Fruit fly (Drosophila melanogaster): ENCODE data around the gene APC7.
A peak's percentile ranks its signal among the peaks of the same experiment; 100 is the strongest.

Gene APC7

DNA sequence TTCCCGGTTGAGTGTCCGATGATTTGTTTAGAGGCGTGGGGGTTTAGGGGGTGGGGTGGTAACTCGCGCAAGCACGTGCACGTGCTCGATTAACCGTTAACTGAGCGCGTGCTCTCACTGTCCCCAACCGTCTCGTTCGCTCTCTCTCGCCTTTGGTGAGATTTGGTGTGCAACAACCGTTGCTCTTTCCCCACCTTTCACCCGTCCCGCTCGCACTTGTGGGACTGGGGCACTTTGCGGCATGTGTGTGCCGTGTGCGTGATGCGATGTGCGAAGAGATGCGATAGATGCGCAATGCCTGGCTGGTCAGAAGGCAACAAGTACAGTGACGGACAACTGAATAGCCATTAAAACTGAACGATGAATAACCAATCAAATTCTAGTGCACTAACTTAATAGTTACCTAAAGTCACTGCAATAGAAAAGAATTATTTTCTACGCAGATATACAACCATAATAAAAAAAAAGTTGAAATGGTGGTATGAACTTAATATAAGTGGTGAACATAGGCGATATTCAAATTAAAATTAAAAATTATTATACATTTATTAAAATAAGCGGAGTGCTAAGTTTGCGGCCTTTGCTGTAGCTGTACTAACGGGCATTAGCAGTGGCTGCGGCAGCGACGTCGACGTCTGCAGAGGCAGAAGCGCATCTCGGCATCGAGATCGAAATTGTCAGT lies 25.5 kb upstream of the APC7 start (continued):
- TF ChIP-seq pan (optimal IDR thresholded peaks at IDR 0.05) (no peak), pan (GFP tag; optimal IDR thresholded peaks at IDR 0.05 in 1 of 2, IDR thresholded peaks at IDR 0.05 in 1 of 2) (peak in 1 of 2 experiments; percentile 76), CG1602 (GFP tag; optimal IDR thresholded peaks at IDR 0.05) (peak; percentile 77), Bdp1 (GFP tag; optimal IDR thresholded peaks at IDR 0.05) (no peak), fd3F (GFP tag; optimal IDR thresholded peaks at IDR 0.05) (peak; percentile 65), CG6683 (GFP tag; optimal IDR thresholded peaks at IDR 0.05) (peak; percentile 74), fd102C (GFP tag; optimal IDR thresholded peaks at IDR 0.05) (no peak), CG4424 (GFP tag; optimal IDR thresholded peaks at IDR 0.05) (peak; percentile 86), Nf-YA (GFP tag; IDR thresholded peaks at IDR 0.05) (0 out of 2 replicates have a peak, but pooled peaks have one; percentile 25), chm (GFP tag; IDR thresholded peaks at IDR 0.05) (peak; percentile 62; the same call in 1 of the 2 replicates), chif (GFP tag; optimal IDR thresholded peaks at IDR 0.05) (peak in 1 of 2 experiments; percentile 69), Dbx (GFP tag; IDR thresholded peaks at IDR 0.05) (peak; percentile 64; the same call in 2 of the 3 replicates), fu2 (GFP tag; optimal IDR thresholded peaks at IDR 0.05) (no peak), wor (GFP tag; IDR thresholded peaks at IDR 0.05) (peak; percentile 80), CG12104 (GFP tag; optimal IDR thresholded peaks at IDR 0.05) (peak; percentile 77), yki (optimal IDR thresholded peaks at IDR 0.05) (no peak), CG8478 (optimal IDR thresholded peaks at IDR 0.05) (peak; percentile 60), gsb (GFP tag; IDR thresholded peaks at IDR 0.05) (no peak), ab (GFP tag; optimal IDR thresholded peaks at IDR 0.05) (no peak), C15 (GFP tag; IDR thresholded peaks at IDR 0.05) (no peak), lilli (GFP tag; optimal IDR thresholded peaks at IDR 0.05) (peak; percentile 56), ranshi (GFP tag; IDR thresholded peaks at IDR 0.05) (peak; percentile 81), vvl (GFP tag; IDR thresholded peaks at IDR 0.05) (peak; percentile 88), CG10431 (GFP tag; optimal IDR thresholded peaks at IDR 0.05) (peak; percentile 78), unc-4 (GFP tag; IDR thresholded peaks at IDR 0.05; ENCODE audit: partially characterized antibody) (no peak), Hand (GFP tag; optimal IDR thresholded peaks at IDR 0.05) (peak; percentile 62), HHEX (GFP tag; optimal IDR thresholded peaks at IDR 0.05) (peak; percentile 76), CG2116 (GFP tag; optimal IDR thresholded peaks at IDR 0.05) (peak; percentile 52), Opbp (GFP tag; IDR thresholded peaks at IDR 0.05; ENCODE audit: partially characterized antibody) (no peak), CG17568 (GFP tag; optimal IDR thresholded peaks at IDR 0.05) (peak; percentile 80), CG4404 (GFP tag; IDR thresholded peaks at IDR 0.05) (peak; percentile 75), eve (GFP tag; optimal IDR thresholded peaks at IDR 0.05) (peak in 1 of 2 experiments; percentile 94), CG12236 (GFP tag; optimal IDR thresholded peaks at IDR 0.05) (no peak), Gug (GFP tag; IDR thresholded peaks at IDR 0.05) (peak; percentile 49), CG7963 (GFP tag; IDR thresholded peaks at IDR 0.05; ENCODE audit: partially characterized antibody) (no peak), az2 (GFP tag; optimal IDR thresholded peaks at IDR 0.05) (peak; percentile 85), Eip74EF (GFP tag; optimal IDR thresholded peaks at IDR 0.05) (peak in 1 of 2 experiments; percentile 86), CG10209 (GFP tag; optimal IDR thresholded peaks at IDR 0.05) (peak; percentile 90), lbe (GFP tag; optimal IDR thresholded peaks at IDR 0.05) (peak; percentile 34), tup (GFP tag; optimal IDR thresholded peaks at IDR 0.05) (peak; percentile 35), ftz-f1 (GFP tag; optimal IDR thresholded peaks at IDR 0.05) (no peak), Oaz (GFP tag; IDR thresholded peaks at IDR 0.05) (peak; percentile 62), dati (GFP tag; IDR thresholded peaks at IDR 0.05) (no peak), CG8359 (GFP tag; optimal IDR thresholded peaks at IDR 0.05; ENCODE audit: borderline replicate concordance) (peak; percentile 83), dimm (GFP tag; IDR thresholded peaks at IDR 0.05) (peak; percentile 44; the same call in 1 of the 2 replicates), ham (GFP tag; IDR thresholded peaks at IDR 0.05) (no peak), danr (GFP tag; IDR thresholded peaks at IDR 0.05) (peak; percentile 76), Rfx (GFP tag; IDR thresholded peaks at IDR 0.05) (peak; percentile 57; the same call in 1 of the 2 replicates), fd64A (GFP tag; optimal IDR thresholded peaks at IDR 0.05) (peak; percentile 70), sob (GFP tag; IDR thresholded peaks at IDR 0.05) (peak; percentile 72), tgo (GFP tag; IDR thresholded peaks at IDR 0.05) (peak; percentile 87)

All from whole organism, embryonic.